Worm (Caenorhabditis elegans) whole organism, L3 larva: Measurements from ENCODE around the gene mars-1.

Source experiments
- R02D3.7 ChIP-seq: fragments of 150-350 bp; optimal IDR thresholded peaks from 2 replicates; lab custom pipeline; 2014; ENCODE audit warnings: missing biosample characterization, missing genetic modification characterization
- ama-1 ChIP-seq: fragments of 150-350 bp; optimal IDR thresholded peaks from 2 replicates; lab custom pipeline; 2018
- ceh-82 ChIP-seq: fragments of 150-350 bp; optimal IDR thresholded peaks from 2 replicates; lab custom pipeline; 2014; ENCODE audit warnings: missing biosample characterization, missing genetic modification characterization
- ceh-9 ChIP-seq: sonication (generic microtip); optimal IDR thresholded peaks from 2 replicates; lab custom pipeline; 2018; ENCODE audit warnings: missing biosample characterization, missing genetic modification characterization
- daf-12 ChIP-seq: fragments of 150-350 bp; optimal IDR thresholded peaks from 2 replicates; lab custom pipeline; 2014; ENCODE audit warnings: missing biosample characterization, missing genetic modification reagents, missing genetic modification characterization
- egl-27 ChIP-seq: sonication (generic microtip); optimal IDR thresholded peaks from 4 replicates; lab custom pipeline; 2017; ENCODE audit warnings: missing biosample characterization, missing genetic modification reagents, missing genetic modification characterization
- fos-1 ChIP-seq: fragments of 150-350 bp; optimal IDR thresholded peaks from 2 replicates; lab custom pipeline; 2014; ENCODE audit warnings: missing biosample characterization, missing genetic modification characterization
- nhr-12 ChIP-seq: fragments of 150-350 bp; optimal IDR thresholded peaks from 2 replicates; lab custom pipeline; 2014; ENCODE audit warnings: missing biosample characterization, missing genetic modification characterization
- nhr-237 ChIP-seq: fragments of 150-350 bp; optimal IDR thresholded peaks from 2 replicates; lab custom pipeline; 2014; ENCODE audit warnings: missing biosample characterization, missing genetic modification characterization
- nhr-28 ChIP-seq: fragments of 150-350 bp; optimal IDR thresholded peaks from 2 replicates; lab custom pipeline; 2014; ENCODE audit warnings: missing biosample characterization, missing genetic modification characterization
- unc-39 ChIP-seq: sonication (generic microtip); optimal IDR thresholded peaks from 4 replicates; lab custom pipeline; 2017; ENCODE audit warnings: missing biosample characterization, missing genetic modification characterization
- ztf-11 ChIP-seq: fragments of 150-350 bp; optimal IDR thresholded peaks from 2 replicates; lab custom pipeline; 2014; ENCODE audit warnings: missing biosample characterization, missing genetic modification characterization

DNA sequence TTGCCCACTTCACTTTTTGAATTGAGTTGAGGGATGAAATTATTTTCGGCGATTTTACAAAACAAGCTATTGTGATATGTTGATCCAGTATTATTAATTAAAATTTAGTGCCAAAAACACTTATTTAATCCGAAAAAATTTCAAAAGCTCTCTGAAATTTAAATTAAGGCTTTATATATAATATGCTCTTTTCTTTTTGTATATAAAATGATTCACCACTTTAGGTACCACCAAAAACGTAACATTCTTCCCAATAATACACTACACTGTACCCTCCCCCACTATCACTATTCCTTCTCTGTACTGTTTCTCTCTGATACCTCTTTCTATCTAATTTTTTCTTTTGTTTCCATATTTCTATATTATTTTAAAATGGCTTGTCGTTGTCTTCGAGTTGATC, 8.5 kb upstream of the mars-1 start, which contains the start of gene prx-2:
- TF ChIP-seq fos-1 (no peak), ama-1 (lab: Kevin White, UChicago) (no peak), egl-27 (no peak), ztf-11 (tag; lab: Kevin White, UChicago) (no peak), nhr-12 (no peak), ceh-9 (no peak), ceh-82 (tag; lab: Kevin White, UChicago) (no peak), nhr-237 (tag; lab: Kevin White, UChicago) (no peak), daf-12 (tag; lab: Kevin White, UChicago) (no peak), nhr-28 (tag; lab: Kevin White, UChicago) (no peak), R02D3.7 (tag; lab: Kevin White, UChicago) (no peak), unc-39 (no peak)
